Worm (Caenorhabditis elegans) whole organism, young adult: ENCODE data around the gene cdf-1.

Source experiments
- C06A6.2 ChIP-seq: fragments of 200-800 bp; sonication (Bioruptor generic); conservative IDR thresholded peaks from 2 replicates; pipeline ENCODE4 v1.3.6; 2022; ENCODE audit warnings: missing genetic modification characterization, missing compliant biosample characterization
- F33H1.4 ChIP-seq: fragments of 200-800 bp; sonication (Bioruptor generic); IDR thresholded peaks from 2 replicates; pipeline ENCODE4 v1.3.6; 2022; ENCODE audit warnings: missing genetic modification reagents, missing genetic modification characterization, missing compliant biosample characterization
- F37B4.10 ChIP-seq: fragments of 200-800 bp; sonication (Bioruptor generic); IDR thresholded peaks from 2 replicates; pipeline ENCODE4 v1.3.6; 2022; ENCODE audit warnings: missing genetic modification characterization, missing compliant biosample characterization
- F49E8.2 ChIP-seq: sonication (generic microtip); optimal IDR thresholded peaks from 3 replicates; lab custom pipeline; 2017; ENCODE audit warnings: missing genetic modification characterization, mild to moderate bottlenecking, missing compliant biosample characterization, antibody characterized with exemption, moderate library complexity; ENCODE audit not compliant: insufficient read depth
- Y53F4B.3 ChIP-seq: fragments of 200-800 bp; sonication (Bioruptor generic); IDR thresholded peaks from 2 replicates; pipeline ENCODE4 v1.3.6; 2022; ENCODE audit warnings: missing genetic modification reagents, missing genetic modification characterization, missing compliant biosample characterization
- Y56A3A.18 ChIP-seq: fragments of 200-800 bp; sonication (Bioruptor generic); IDR thresholded peaks from 2 replicates; pipeline ENCODE4 v1.3.6; 2022; ENCODE audit warnings: missing genetic modification reagents, missing genetic modification characterization, missing compliant biosample characterization
- Y67H2A.10 ChIP-seq: fragments of 200-800 bp; sonication (Bioruptor generic); conservative IDR thresholded peaks from 2 replicates; pipeline ENCODE4 v1.3.6; 2022; ENCODE audit warnings: missing genetic modification reagents, missing genetic modification characterization, missing compliant biosample characterization
- athp-1 ChIP-seq: sonication (generic microtip); optimal IDR thresholded peaks from 2 replicates; lab custom pipeline; 2017; ENCODE audit warnings: mild to moderate bottlenecking, missing genetic modification characterization, missing compliant biosample characterization
- attf-3 ChIP-seq: fragments of 200-800 bp; sonication (Bioruptor generic); conservative IDR thresholded peaks from 2 replicates; pipeline ENCODE4 v1.3.6; 2022; ENCODE audit warnings: missing genetic modification reagents, missing genetic modification characterization, missing compliant biosample characterization
- ccch-3 ChIP-seq: fragments of 200-800 bp; sonication (Bioruptor generic); optimal IDR thresholded peaks from 2 replicates; lab custom pipeline; 2018; ENCODE audit warnings: mild to moderate bottlenecking, missing genetic modification characterization, missing compliant biosample characterization
- cebp-1 ChIP-seq, 2 experiments: fragments of 200-800 bp in 1 of 2; sonication (Bioruptor generic) in 1 of 2; sonication (generic microtip) in 1 of 2; IDR thresholded peaks in 1 of 2; optimal IDR thresholded peaks in 1 of 2; 2 replicates each; pipeline versions ENCODE4 v1.3.6 to Lab custom; 2017 to 2022; ENCODE audit warnings: missing compliant biosample characterization in 2 of 2, missing genetic modification characterization in 2 of 2, mild to moderate bottlenecking in 1 of 2, missing genetic modification reagents in 1 of 2, moderate library complexity in 1 of 2
- ceh-100 ChIP-seq: fragments of 200-800 bp; sonication (Bioruptor generic); IDR thresholded peaks from 2 replicates; pipeline ENCODE4 v1.3.6; 2022; ENCODE audit warnings: missing genetic modification reagents, missing genetic modification characterization, missing compliant biosample characterization
- ceh-40 ChIP-seq: fragments of 200-800 bp; sonication (Bioruptor generic); IDR thresholded peaks from 2 replicates; pipeline ENCODE4 v1.3.6; 2022; ENCODE audit warnings: missing genetic modification characterization, missing compliant biosample characterization
- ceh-58 ChIP-seq: fragments of 200-800 bp; sonication (Bioruptor generic); IDR thresholded peaks from 2 replicates; pipeline ENCODE4 v1.3.6; 2022; ENCODE audit warnings: missing genetic modification characterization, missing compliant biosample characterization
- ceh-91 ChIP-seq: fragments of 200-800 bp; sonication (Bioruptor generic); IDR thresholded peaks from 2 replicates; pipeline ENCODE4 v1.3.6; 2022; ENCODE audit warnings: missing genetic modification reagents, missing genetic modification characterization, missing compliant biosample characterization
- die-1 ChIP-seq: sonication (generic microtip); optimal IDR thresholded peaks from 2 replicates; lab custom pipeline; 2016; ENCODE audit warnings: missing genotype, mild to moderate bottlenecking, missing genetic modification characterization, missing compliant biosample characterization
- dox-1 ChIP-seq: fragments of 200-800 bp; sonication (Bioruptor generic); IDR thresholded peaks from 2 replicates; pipeline ENCODE4 v1.3.6; 2022; ENCODE audit warnings: missing genetic modification reagents, missing genetic modification characterization, missing compliant biosample characterization
- dpff-1 ChIP-seq: sonication (generic microtip); optimal IDR thresholded peaks from 2 replicates; lab custom pipeline; 2017; ENCODE audit warnings: mild to moderate bottlenecking, missing genetic modification characterization, missing compliant biosample characterization
- him-1 ChIP-seq: sonication (generic microtip); optimal IDR thresholded peaks from 2 replicates; lab custom pipeline; 2016; ENCODE audit warnings: missing genotype, missing genetic modification reagents, missing genetic modification characterization, missing compliant biosample characterization
- hlh-26 ChIP-seq: fragments of 200-800 bp; sonication (Bioruptor generic); conservative IDR thresholded peaks from 2 replicates; pipeline ENCODE4 v1.3.6; 2022; ENCODE audit warnings: missing genetic modification reagents, missing genetic modification characterization, missing compliant biosample characterization
- hmg-20 ChIP-seq: fragments of 200-800 bp; sonication (Bioruptor generic); IDR thresholded peaks from 2 replicates; pipeline ENCODE4 v1.3.6; 2022; ENCODE audit warnings: missing genetic modification reagents, missing genetic modification characterization, missing compliant biosample characterization
- let-607 ChIP-seq, 2 experiments: fragments of 200-800 bp in 1 of 2; sonication (Bioruptor generic) in 1 of 2; sonication (generic microtip) in 1 of 2; optimal IDR thresholded peaks; 2 replicates each; lab custom pipeline; 2016 to 2018; ENCODE audit warnings: mild to moderate bottlenecking in 2 of 2, missing compliant biosample characterization in 2 of 2, missing genetic modification characterization in 2 of 2, moderate library complexity in 2 of 2, missing genotype in 1 of 2
- lin-40 ChIP-seq: sonication (generic microtip); optimal IDR thresholded peaks from 2 replicates; lab custom pipeline; 2016; ENCODE audit warnings: missing genetic modification characterization, mild to moderate bottlenecking, missing compliant biosample characterization, missing genotype, missing genetic modification reagents
- lin-54 ChIP-seq: fragments of 200-800 bp; sonication (Bioruptor generic); optimal IDR thresholded peaks from 2 replicates; lab custom pipeline; 2018; ENCODE audit warnings: mild to moderate bottlenecking, missing genetic modification characterization, missing compliant biosample characterization
- lsl-1 ChIP-seq: fragments of 200-800 bp; sonication (Bioruptor generic); optimal IDR thresholded peaks from 2 replicates; lab custom pipeline; 2018; ENCODE audit warnings: mild to moderate bottlenecking, missing genetic modification characterization, moderate library complexity, missing compliant biosample characterization
- mcd-1 ChIP-seq: fragments of 200-800 bp; sonication (Bioruptor generic); IDR thresholded peaks from 2 replicates; pipeline ENCODE4 v1.3.6; 2022; ENCODE audit warnings: missing genetic modification reagents, missing genetic modification characterization, missing compliant biosample characterization
- mes-4 ChIP-seq: sonication (generic microtip); optimal IDR thresholded peaks from 2 replicates; lab custom pipeline; 2016; ENCODE audit warnings: missing genotype, missing genetic modification characterization, missing compliant biosample characterization
- nfya-1 ChIP-seq: sonication (generic microtip); optimal IDR thresholded peaks from 2 replicates; lab custom pipeline; 2017; ENCODE audit warnings: antibody characterized with exemption, missing compliant biosample characterization, missing genetic modification characterization, borderline replicate concordance; ENCODE audit not compliant: insufficient read depth
- nhr-179 ChIP-seq: sonication (generic microtip); optimal IDR thresholded peaks from 2 replicates; lab custom pipeline; 2016; ENCODE audit warnings: mild to moderate bottlenecking, missing genetic modification characterization, missing compliant biosample characterization
- nhr-80 ChIP-seq: sonication (generic microtip); optimal IDR thresholded peaks from 2 replicates; lab custom pipeline; 2016; ENCODE audit warnings: missing genetic modification characterization, missing compliant biosample characterization
- repo-1 ChIP-seq: sonication (generic microtip); optimal IDR thresholded peaks from 2 replicates; lab custom pipeline; 2017; ENCODE audit warnings: mild to moderate bottlenecking, missing genetic modification characterization, missing compliant biosample characterization
- tbp1 ChIP-seq: fragments of 200-800 bp; sonication (Bioruptor generic); optimal IDR thresholded peaks from 2 replicates; lab custom pipeline; 2018; ENCODE audit warnings: mild to moderate bottlenecking, missing genetic modification characterization, missing compliant biosample characterization
- tbx-9 ChIP-seq: sonication (generic microtip); optimal IDR thresholded peaks from 2 replicates; lab custom pipeline; 2016; ENCODE audit warnings: borderline replicate concordance, missing genetic modification characterization, inconsistent platforms, missing compliant biosample characterization
- ztf-18 ChIP-seq: sonication (generic microtip); optimal IDR thresholded peaks from 2 replicates; lab custom pipeline; 2016; ENCODE audit warnings: missing genotype, mild to moderate bottlenecking, missing genetic modification characterization, missing compliant biosample characterization
- ztf-22 ChIP-seq: fragments of 200-800 bp; sonication (Bioruptor generic); optimal IDR thresholded peaks from 2 replicates; lab custom pipeline; 2018; ENCODE audit warnings: mild to moderate bottlenecking, missing genetic modification characterization, moderate library complexity, missing compliant biosample characterization

cdf-1 gene

DNA sequence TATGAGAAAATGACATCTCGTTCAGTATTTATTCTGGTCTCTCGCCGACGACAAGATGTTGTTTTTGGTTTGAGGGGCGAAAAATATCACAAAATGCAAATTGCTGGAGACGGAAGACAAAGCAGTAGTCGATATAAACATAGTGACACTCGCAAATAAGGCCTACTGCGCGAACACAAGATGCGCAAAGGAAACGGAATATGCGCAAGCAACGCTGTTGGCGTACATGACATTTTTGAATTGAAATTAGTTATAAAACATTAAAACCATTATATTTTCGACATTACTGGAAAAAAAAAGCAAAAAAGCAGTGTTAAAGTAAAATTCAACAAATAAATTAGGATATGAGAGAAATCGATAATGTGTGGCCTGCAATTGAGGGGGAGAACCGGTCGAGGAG is at the start of gene cdf-1:
Gene cdf-1, minus strand, starts transcription at position 136 of the 400 bp plus-strand sequence.
- no peak for TF ChIP-seq hmg-20 (GFP tag; lab: Robert Waterston, UW)
- TF ChIP-seq ztf-18 (tag; lab: Kevin White, UChicago) = peak; percentile 80

DNA sequence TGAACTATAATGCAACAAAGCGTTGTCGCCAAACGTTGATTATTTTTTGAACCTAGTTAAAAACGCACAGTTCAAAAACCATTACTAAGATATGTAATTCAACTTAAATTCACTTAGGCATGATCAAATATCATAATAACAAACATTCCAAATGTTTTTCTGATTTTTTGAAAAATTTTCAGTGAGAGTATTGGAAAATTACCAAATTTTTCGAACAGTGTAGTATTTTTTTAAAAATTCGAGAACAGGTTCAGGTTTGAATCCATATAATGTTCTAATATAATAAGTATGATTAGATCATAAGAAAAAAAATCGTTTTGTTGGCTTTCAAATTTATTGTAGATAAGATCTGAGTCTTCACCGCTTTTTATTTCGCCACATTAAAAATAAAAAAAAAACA is 48.7 kb upstream of the cdf-1 start:
- TF ChIP-seq ccch-3 (no peak), hlh-26 (no peak), lin-54 (GFP tag; lab: Kevin White, UChicago) (no peak), ceh-58 (GFP tag; lab: Robert Waterston, UW) (no peak), attf-3 (GFP tag; lab: Robert Waterston, UW) (no peak), ceh-100 (no peak), repo-1 (tag; lab: Kevin White, UChicago) (no peak), tbp1 (GFP tag; lab: Kevin White, UChicago) (no peak), nhr-179 (no peak), dpff-1 (tag; lab: Kevin White, UChicago) (no peak), Y53F4B.3 (GFP tag; lab: Robert Waterston, UW) (no peak), ceh-91 (no peak), F49E8.2 (tag; lab: Kevin White, UChicago) (no peak), tbx-9 (tag; lab: Kevin White, UChicago) (no peak), lsl-1 (GFP tag; lab: Kevin White, UChicago) (no peak), nhr-80 (no peak), lin-40 (tag; lab: Kevin White, UChicago) (no peak), F37B4.10 (GFP tag; lab: Robert Waterston, UW) (no peak), Y67H2A.10 (GFP tag; lab: Robert Waterston, UW) (no peak)

DNA sequence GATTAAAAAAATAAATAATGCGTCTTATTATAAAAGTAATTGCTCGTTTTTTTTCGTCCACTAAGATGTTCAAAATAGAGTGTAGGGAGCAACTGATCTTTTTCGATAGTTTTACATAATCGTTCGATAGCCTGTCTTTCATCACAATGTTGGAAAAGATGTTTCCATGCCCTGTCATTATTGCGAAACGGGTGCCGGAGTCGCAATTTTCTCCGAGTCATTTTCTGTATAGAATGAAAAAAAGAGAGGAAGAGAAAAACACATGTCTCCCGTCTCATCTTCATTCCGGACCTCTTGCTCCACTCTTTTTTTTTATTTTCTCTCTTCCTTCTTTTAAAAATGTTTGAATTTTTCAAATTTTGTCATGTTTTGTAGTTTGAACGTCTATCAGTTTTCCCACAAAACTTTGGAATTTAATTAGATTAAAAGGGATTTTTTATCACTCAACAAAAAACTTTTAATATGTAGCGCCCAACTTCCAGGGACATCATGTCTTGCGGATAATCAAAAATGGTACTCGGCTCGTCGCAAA is 47.9 kb upstream of the cdf-1 start, which contains the start of gene svh-2:
Gene svh-2, plus strand, starts transcription at position 482 of the 532 bp plus-strand sequence.
- TF ChIP-seq mes-4 (tag; lab: Kevin White, UChicago) (no peak), cebp-1 (GFP tag; IDR thresholded peaks at IDR 0.05; lab: Robert Waterston, UW) (peak; percentile 38; the same call in 1 of the 2 replicates), cebp-1 (tag; optimal IDR thresholded peaks at IDR 0.05; lab: Kevin White, UChicago) (peak; percentile 89)

DNA sequence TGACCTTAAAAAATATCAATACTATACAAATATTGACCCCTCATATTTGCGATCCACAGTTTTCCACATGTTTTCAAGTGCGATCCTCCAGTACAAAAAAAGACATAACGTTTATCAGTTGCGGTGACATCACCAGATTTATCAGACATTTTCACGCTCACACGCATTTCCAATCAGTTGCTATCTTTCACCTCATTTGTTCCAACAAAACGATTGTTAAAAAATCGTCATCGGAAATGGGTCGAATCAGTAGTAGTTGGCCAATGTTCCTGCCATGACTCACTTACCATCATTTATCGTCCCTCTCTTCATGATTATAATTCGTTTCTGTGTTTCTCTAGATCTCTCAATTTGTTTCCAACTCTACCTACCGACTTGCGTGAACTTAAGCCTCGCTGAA is 46.7 kb upstream of the cdf-1 start:
- peak in 1 of 2 experiments; percentile 21 for TF ChIP-seq let-607 (tag; optimal IDR thresholded peaks at IDR 0.05; lab: Kevin White, UChicago)
- no peak for TF ChIP-seq nfya-1 (tag; lab: Kevin White, UChicago)
- peak; percentile 67 for TF ChIP-seq nhr-80
- TF ChIP-seq, all 124 proteins: peak for 2

DNA sequence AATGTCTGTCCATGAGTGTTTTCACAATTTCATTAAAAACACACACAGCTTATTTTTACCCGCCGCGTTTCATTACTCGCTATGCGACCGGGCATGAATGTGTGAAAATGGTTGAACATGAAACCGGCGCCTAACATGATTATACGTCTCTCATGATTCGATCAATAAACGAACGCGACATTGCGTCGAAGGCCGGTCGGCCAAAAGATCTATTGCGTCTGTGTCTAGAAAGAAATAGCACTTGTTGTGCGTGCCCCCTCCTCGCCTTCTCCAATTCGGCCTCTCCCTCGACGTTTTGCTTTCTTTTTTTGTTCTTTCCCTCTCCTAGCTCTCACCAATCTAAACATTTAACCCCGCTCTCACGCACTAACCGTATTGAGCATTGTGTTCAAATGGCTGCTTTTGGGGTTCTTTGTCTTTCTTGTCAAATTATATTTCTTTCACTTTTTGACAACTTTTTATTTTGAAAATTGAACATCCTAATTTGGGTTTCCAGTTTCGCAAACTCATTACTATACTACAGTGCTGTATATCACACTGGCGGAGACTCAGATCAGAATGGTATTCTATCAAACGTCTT is 46.2 kb upstream of the cdf-1 start:
- TF ChIP-seq ceh-40 (GFP tag; lab: Robert Waterston, UW) (no peak), Y56A3A.18 (no peak), cebp-1 (GFP tag; IDR thresholded peaks at IDR 0.05; lab: Robert Waterston, UW) (no peak), cebp-1 (tag; optimal IDR thresholded peaks at IDR 0.05; lab: Kevin White, UChicago) (peak; percentile 34), F33H1.4 (GFP tag; lab: Robert Waterston, UW) (no peak), nfya-1 (tag; lab: Kevin White, UChicago) (no peak), ztf-22 (GFP tag; lab: Kevin White, UChicago) (no peak), Y53F4B.3 (GFP tag; lab: Robert Waterston, UW) (no peak), him-1 (tag; lab: Kevin White, UChicago) (no peak), dox-1 (GFP tag; lab: Robert Waterston, UW) (peak; percentile 51; the same call in 1 of the 2 replicates), mcd-1 (GFP tag; lab: Robert Waterston, UW) (no peak), C06A6.2 (no peak), athp-1 (tag; lab: Kevin White, UChicago) (no peak), die-1 (tag; lab: Kevin White, UChicago) (no peak)
- TF ChIP-seq, all 124 proteins: peak for 2
